Fruit fly (Drosophila melanogaster): ENCODE results near the gene Gnpat.

Gene Gnpat

DNA sequence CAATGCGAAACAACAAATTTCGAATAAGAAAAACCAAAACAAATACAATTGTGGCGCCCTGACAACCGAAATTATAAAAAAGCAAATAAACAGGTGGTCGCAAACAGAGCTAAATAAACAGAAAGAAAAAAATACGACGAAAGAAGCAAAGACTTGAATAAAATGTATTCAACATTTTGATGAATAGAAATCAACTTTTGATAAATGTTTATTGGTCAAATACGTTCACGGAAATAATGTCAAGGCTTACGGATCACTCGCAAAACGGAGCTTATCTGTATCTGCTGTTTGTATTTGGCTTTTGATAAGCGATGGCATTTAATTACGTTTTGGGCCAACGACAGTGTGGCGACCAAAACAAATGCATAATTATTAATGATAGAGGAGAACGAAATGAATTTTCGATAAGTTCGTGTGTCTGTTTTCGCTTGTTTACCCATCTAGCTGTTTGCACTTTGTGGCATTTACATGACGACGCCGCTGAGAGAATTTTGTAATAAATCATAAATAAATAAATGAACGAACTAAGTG, 37.5 kb downstream of the Gnpat start:
- TF ChIP-seq noc (tag; optimal IDR thresholded peaks at IDR 0.05) = peak; percentile 60

dm6 chr3R:25451832-25452231, 38.9 kb downstream of the Gnpat start:
- no peak for TF ChIP-seq noc (tag; optimal IDR thresholded peaks at IDR 0.05)

dm6 chr3R:25448737-25449136, 42.0 kb downstream of the Gnpat start:
- peak; percentile 64 for TF ChIP-seq noc (tag; optimal IDR thresholded peaks at IDR 0.05)

- TF ChIP-seq noc (tag; optimal IDR thresholded peaks at IDR 0.05) = no peak
Measured at dm6 chr3R:25448318-25448717, 42.4 kb downstream of the Gnpat start.

DNA sequence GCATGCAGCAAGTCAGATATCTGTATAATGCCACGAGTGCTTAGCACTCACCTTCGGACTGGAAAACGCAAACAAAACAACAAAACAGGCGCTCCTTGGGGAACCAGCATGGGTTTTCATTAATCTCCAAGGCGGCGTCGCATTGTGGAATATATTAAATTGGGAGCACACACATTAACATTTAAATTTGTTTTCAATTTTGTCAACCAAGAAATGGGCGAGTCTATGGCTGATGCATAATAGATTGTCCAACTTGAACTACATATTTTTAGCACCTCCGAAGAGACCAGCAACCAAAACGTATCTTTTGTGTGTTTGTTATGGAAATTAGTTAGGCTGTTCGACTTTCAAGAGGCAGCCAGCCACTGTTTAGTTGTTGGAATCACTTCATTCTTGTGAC, 43.3 kb downstream of the Gnpat start:
- no peak for TF ChIP-seq noc (tag; optimal IDR thresholded peaks at IDR 0.05)

- TF ChIP-seq noc (tag; optimal IDR thresholded peaks at IDR 0.05) = no peak
Measured at dm6 chr3R:25446482-25447300, 44.0 kb downstream of the Gnpat start.

dm6 chr3R:25445546-25446400, 45.0 kb downstream of the Gnpat start:
- no peak for TF ChIP-seq noc (tag; optimal IDR thresholded peaks at IDR 0.05)

dm6 chr3R:25438353-25438986, 52.3 kb downstream of the Gnpat start:
- TF ChIP-seq noc (tag; optimal IDR thresholded peaks at IDR 0.05) = no peak

dm6 chr3R:25437254-25437810, 53.4 kb downstream of the Gnpat start:
- TF ChIP-seq noc (tag; optimal IDR thresholded peaks at IDR 0.05) = no peak
